Fruit fly (Drosophila melanogaster) whole organism, embryonic: ENCODE results near the gene acj6.

Experiments
- Ada2b ChIP-seq: fragments of 200-800 bp; sonication (Bioruptor generic); IDR thresholded peaks from 2 replicates; pipeline ENCODE4 v1.3.6; 2022; ENCODE audit warnings: missing biosample characterization, missing genetic modification characterization
- Aef1 ChIP-seq: fragments of 200-800 bp; sonication (Bioruptor generic); IDR thresholded peaks from 3 replicates; pipeline ENCODE4 v1.3.6; 2022; ENCODE audit warnings: missing biosample characterization, missing genetic modification characterization
- B-H2 ChIP-seq: fragments of 200-800 bp; sonication (Bioruptor generic); optimal IDR thresholded peaks from 2 replicates; lab custom pipeline; 2018; ENCODE audit warnings: missing biosample characterization, mild to moderate bottlenecking, missing genetic modification characterization
- BEAF-32 ChIP-seq: fragments of 200-800 bp; sonication (Bioruptor generic); optimal IDR thresholded peaks from 3 replicates; lab custom pipeline; 2017; ENCODE audit warnings: missing biosample characterization, missing genetic modification characterization, mild to moderate bottlenecking, moderate library complexity, missing genetic modification reagents
- Blimp-1 ChIP-seq: fragments of 200-800 bp; sonication (Bioruptor generic); optimal IDR thresholded peaks from 3 replicates; lab custom pipeline; 2018; ENCODE audit warnings: missing biosample characterization, missing genetic modification characterization, mild to moderate bottlenecking, moderate library complexity, missing genetic modification reagents
- C15 ChIP-seq: fragments of 200-800 bp; sonication (Bioruptor generic); IDR thresholded peaks from 3 replicates; pipeline ENCODE4 v1.3.6; 2022; ENCODE audit warnings: missing biosample characterization, missing genetic modification characterization
- CG11695 ChIP-seq: fragments of 200-800 bp; sonication (Bioruptor generic); IDR thresholded peaks from 3 replicates; pipeline ENCODE4 v1.3.6; 2022; ENCODE audit warnings: missing biosample characterization, missing genetic modification characterization
- CG12391 ChIP-seq: fragments of 200-800 bp; sonication (Bioruptor generic); optimal IDR thresholded peaks from 3 replicates; lab custom pipeline; 2018; ENCODE audit warnings: missing biosample characterization, mild to moderate bottlenecking, missing genetic modification characterization, moderate library complexity
- CG13287 ChIP-seq: fragments of 200-800 bp; sonication (Bioruptor generic); IDR thresholded peaks from 2 replicates; pipeline ENCODE4 v1.3.6; 2022; ENCODE audit warnings: missing biosample characterization, missing genetic modification characterization; ENCODE audit not compliant: partially characterized antibody
- CG14014 ChIP-seq: fragments of 200-800 bp; sonication (Bioruptor generic); IDR thresholded peaks from 2 replicates; pipeline ENCODE4 v1.3.6; 2022; ENCODE audit warnings: missing biosample characterization, missing genetic modification characterization
- CG17359 ChIP-seq: fragments of 200-800 bp; sonication (Bioruptor generic); optimal IDR thresholded peaks from 3 replicates; lab custom pipeline; 2018; ENCODE audit warnings: missing biosample characterization, mild to moderate bottlenecking, missing genetic modification characterization, moderate library complexity
- CG17612 ChIP-seq: fragments of 200-800 bp; sonication (Bioruptor generic); IDR thresholded peaks from 2 replicates; pipeline ENCODE4 v1.3.6; 2022; ENCODE audit warnings: missing biosample characterization, missing genetic modification characterization
- CG17802 ChIP-seq: fragments of 200-800 bp; sonication (Bioruptor generic); optimal IDR thresholded peaks from 2 replicates; lab custom pipeline; 2018; ENCODE audit warnings: missing biosample characterization, mild to moderate bottlenecking, missing genetic modification characterization, moderate library complexity
- CG2712 ChIP-seq: fragments of 200-800 bp; optimal IDR thresholded peaks from 3 replicates; lab custom pipeline; 2019; ENCODE audit warnings: missing biosample characterization, mild to moderate bottlenecking, missing genetic modification characterization, moderate library complexity
- CG3065 ChIP-seq: fragments of 200-800 bp; sonication (Bioruptor generic); optimal IDR thresholded peaks from 2 replicates; lab custom pipeline; 2016; ENCODE audit warnings: missing biosample characterization, missing genetic modification characterization
- CG31441 ChIP-seq: fragments of 200-800 bp; sonication (Bioruptor generic); IDR thresholded peaks from 2 replicates; pipeline ENCODE4 v1.3.6; 2022; ENCODE audit warnings: missing biosample characterization, missing genetic modification characterization
- CG6689 ChIP-seq: fragments of 200-800 bp; sonication (Bioruptor generic); IDR thresholded peaks from 2 replicates; pipeline ENCODE4 v1.3.6; 2022; ENCODE audit warnings: missing biosample characterization, missing genetic modification characterization
- CG7786 ChIP-seq: fragments of 200-800 bp; sonication (Bioruptor generic); optimal IDR thresholded peaks from 2 replicates; lab custom pipeline; 2016; ENCODE audit warnings: missing biosample characterization, missing genetic modification characterization
- CG7839 ChIP-seq: fragments of 200-800 bp; sonication (Bioruptor generic); optimal IDR thresholded peaks from 3 replicates; lab custom pipeline; 2018; ENCODE audit warnings: missing biosample characterization, mild to moderate bottlenecking, missing genetic modification characterization, moderate library complexity
- CG8388 ChIP-seq: fragments of 200-800 bp; sonication (Bioruptor generic); optimal IDR thresholded peaks from 2 replicates; lab custom pipeline; 2019; ENCODE audit warnings: missing biosample characterization, mild to moderate bottlenecking, missing genetic modification characterization, moderate library complexity
- CG9215 ChIP-seq: fragments of 200-800 bp; sonication (Bioruptor generic); IDR thresholded peaks from 2 replicates; pipeline ENCODE4 v1.3.6; 2022; ENCODE audit warnings: missing biosample characterization, missing genetic modification characterization
- CkIIα-i1 ChIP-seq: fragments of 200-800 bp; sonication (Bioruptor generic); IDR thresholded peaks from 2 replicates; pipeline ENCODE4 v1.3.6; 2022; ENCODE audit warnings: missing biosample characterization, missing genetic modification characterization
- CoRest ChIP-seq: fragments of 200-800 bp; sonication (Bioruptor generic); optimal IDR thresholded peaks from 3 replicates; lab custom pipeline; 2018; ENCODE audit warnings: missing biosample characterization, mild to moderate bottlenecking, missing genetic modification characterization, moderate library complexity
- Hr51 ChIP-seq, 2 experiments: fragments of 200-800 bp; sonication (Bioruptor generic); optimal IDR thresholded peaks; 2 replicates in 1 of 2; 3 replicates in 1 of 2; lab custom pipeline; 2016 to 2018; ENCODE audit warnings: missing biosample characterization in 2 of 2, missing genetic modification characterization in 2 of 2, mild to moderate bottlenecking in 1 of 2, moderate library complexity in 1 of 2
- NC2β ChIP-seq: fragments of 200-800 bp; sonication (Bioruptor generic); optimal IDR thresholded peaks from 2 replicates; lab custom pipeline; 2016; ENCODE audit warnings: missing biosample characterization, missing genetic modification characterization
- Ptx1 ChIP-seq: fragments of 200-800 bp; sonication (Bioruptor generic); IDR thresholded peaks from 2 replicates; pipeline ENCODE4 v1.3.6; 2022; ENCODE audit warnings: missing biosample characterization, missing genetic modification characterization
- Sox102F ChIP-seq: fragments of 200-800 bp; sonication (Bioruptor generic); optimal IDR thresholded peaks from 2 replicates; lab custom pipeline; 2018; ENCODE audit warnings: missing biosample characterization, mild to moderate bottlenecking, missing genetic modification characterization, moderate library complexity
- Usf ChIP-seq: fragments of 200-800 bp; sonication (Bioruptor generic); optimal IDR thresholded peaks from 2 replicates; lab custom pipeline; 2017; ENCODE audit warnings: missing genotype, missing biosample characterization, missing genetic modification characterization
- Xbp1 ChIP-seq: fragments of 200-800 bp; sonication (Bioruptor generic); optimal IDR thresholded peaks from 3 replicates; lab custom pipeline; 2016; ENCODE audit warnings: missing biosample characterization, mild to moderate bottlenecking, missing genetic modification characterization
- Xrp1 ChIP-seq: fragments of 200-800 bp; sonication (Bioruptor generic); IDR thresholded peaks from 2 replicates; pipeline ENCODE4 v1.3.6; 2022; ENCODE audit warnings: missing biosample characterization, missing genetic modification characterization
- cato ChIP-seq: fragments of 200-800 bp; sonication (Bioruptor generic); optimal IDR thresholded peaks from 2 replicates; lab custom pipeline; 2016; ENCODE audit warnings: missing biosample characterization, missing genetic modification characterization, borderline replicate concordance
- crol ChIP-seq: fragments of 200-800 bp; sonication (Bioruptor generic); IDR thresholded peaks from 2 replicates; pipeline ENCODE4 v1.3.6; 2022; ENCODE audit warnings: missing biosample characterization, missing genetic modification characterization
- dmrt99B ChIP-seq: fragments of 200-800 bp; sonication (Bioruptor generic); optimal IDR thresholded peaks from 2 replicates; lab custom pipeline; 2018; ENCODE audit warnings: missing biosample characterization, mild to moderate bottlenecking, missing genetic modification characterization, moderate library complexity
- dysf ChIP-seq: fragments of 200-800 bp; sonication (Bioruptor generic); IDR thresholded peaks from 3 replicates; pipeline ENCODE4 v1.3.6; 2022; ENCODE audit warnings: missing biosample characterization, missing genetic modification characterization
- grau ChIP-seq: fragments of 200-800 bp; optimal IDR thresholded peaks from 3 replicates; lab custom pipeline; 2019; ENCODE audit warnings: missing biosample characterization, mild to moderate bottlenecking, missing genetic modification characterization, moderate library complexity
- hkb ChIP-seq, 2 experiments: fragments of 200-800 bp in 1 of 2; fragments of >200 bp in 1 of 2; sonication (Bioruptor generic) in 1 of 2; IDR thresholded peaks in 1 of 2; optimal IDR thresholded peaks in 1 of 2; 2 replicates each; pipeline versions ENCODE4 v1.3.6 to Lab custom; 2017 to 2022; ENCODE audit warnings: missing biosample characterization in 1 of 2, missing genetic modification characterization in 1 of 2
- klu ChIP-seq: fragments of 200-800 bp; sonication (Bioruptor generic); IDR thresholded peaks from 2 replicates; pipeline ENCODE4 v1.3.6; 2022; ENCODE audit warnings: missing biosample characterization, missing genetic modification characterization
- lab ChIP-seq: fragments of 200-800 bp; sonication (Bioruptor generic); optimal IDR thresholded peaks from 3 replicates; lab custom pipeline; 2017; ENCODE audit warnings: missing biosample characterization, missing genetic modification characterization, mild to moderate bottlenecking, moderate library complexity, missing genetic modification reagents
- nmo ChIP-seq: fragments of 200-800 bp; sonication (Bioruptor generic); optimal IDR thresholded peaks from 2 replicates; lab custom pipeline; 2018; ENCODE audit warnings: missing biosample characterization, mild to moderate bottlenecking, missing genetic modification characterization, moderate library complexity
- oc ChIP-seq: fragments of 200-800 bp; sonication (Bioruptor generic); optimal IDR thresholded peaks from 2 replicates; lab custom pipeline; 2018; ENCODE audit warnings: missing biosample characterization, mild to moderate bottlenecking, missing genetic modification characterization, moderate library complexity
- pb ChIP-seq: fragments of 200-800 bp; sonication (Bioruptor generic); optimal IDR thresholded peaks from 3 replicates; lab custom pipeline; 2016; ENCODE audit warnings: missing biosample characterization, missing genetic modification characterization
- repo ChIP-seq: fragments of 200-800 bp; sonication (Bioruptor generic); optimal IDR thresholded peaks from 2 replicates; lab custom pipeline; 2016; ENCODE audit warnings: missing biosample characterization, missing genetic modification characterization
- row ChIP-seq: fragments of 200-800 bp; sonication (Bioruptor generic); IDR thresholded peaks from 3 replicates; pipeline ENCODE4 v1.3.6; 2022; ENCODE audit warnings: missing biosample characterization, missing genetic modification characterization
- schlank ChIP-seq: fragments of 200-800 bp; sonication (Bioruptor generic); optimal IDR thresholded peaks from 2 replicates; lab custom pipeline; 2018; ENCODE audit warnings: missing biosample characterization, mild to moderate bottlenecking, missing genetic modification characterization
- sens-2 ChIP-seq: fragments of 200-800 bp; sonication (Bioruptor generic); IDR thresholded peaks from 2 replicates; pipeline ENCODE4 v1.3.6; 2022; ENCODE audit warnings: missing biosample characterization, missing genetic modification characterization
- slbo ChIP-seq: fragments of 200-800 bp; sonication (Bioruptor generic); IDR thresholded peaks from 2 replicates; pipeline ENCODE4 v1.3.6; 2022; ENCODE audit warnings: missing biosample characterization, missing genetic modification characterization
- tap ChIP-seq: fragments of 200-800 bp; optimal IDR thresholded peaks from 3 replicates; lab custom pipeline; 2019; ENCODE audit warnings: missing biosample characterization, mild to moderate bottlenecking, missing genetic modification characterization, moderate library complexity
- twi ChIP-seq: fragments of 200-800 bp; optimal IDR thresholded peaks from 2 replicates; lab custom pipeline; 2019; ENCODE audit warnings: missing biosample characterization, mild to moderate bottlenecking, missing genetic modification characterization, moderate library complexity
- unpg ChIP-seq: fragments of 200-800 bp; sonication (Bioruptor generic); optimal IDR thresholded peaks from 3 replicates; lab custom pipeline; 2018; ENCODE audit warnings: missing biosample characterization, mild to moderate bottlenecking, missing genetic modification characterization, moderate library complexity
- z ChIP-seq: fragments of 200-800 bp; sonication (Bioruptor generic); IDR thresholded peaks from 3 replicates; pipeline ENCODE4 v1.3.6; 2022; ENCODE audit warnings: missing biosample characterization, missing genetic modification characterization

Gene acj6

DNA sequence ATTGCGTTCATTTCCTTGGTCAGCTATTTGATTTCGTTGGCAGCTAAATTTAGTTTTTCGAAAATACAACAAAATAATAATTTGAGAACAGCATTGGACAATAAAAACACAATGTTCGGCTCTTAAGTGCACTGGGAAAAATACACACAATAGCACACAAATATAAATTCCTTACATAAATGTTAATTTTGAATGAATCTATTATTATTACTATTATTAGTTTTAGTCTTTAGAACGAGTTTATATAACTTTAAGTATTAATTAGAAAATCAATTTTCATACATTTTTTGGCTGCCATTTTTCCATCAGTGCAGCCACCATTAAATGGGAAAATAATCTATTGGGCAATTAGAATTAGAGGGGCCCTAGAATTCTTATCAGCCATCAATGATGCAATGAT lies 68.9 kb downstream of the acj6 start (continued):
- TF ChIP-seq CG11695 (GFP tag; lab: Robert Waterston, UW): peak; percentile 46; the same call in 1 of the 3 replicates
- peak; percentile 12; the same call in 1 of the 2 replicates for TF ChIP-seq slbo (GFP tag; lab: Robert Waterston, UW)
- no peak for TF ChIP-seq z (GFP tag; lab: Robert Waterston, UW)
- TF ChIP-seq lab: peak; percentile 3
- TF ChIP-seq CG17612 (GFP tag; lab: Robert Waterston, UW): no peak
- TF ChIP-seq CoRest (tag; lab: Kevin White, UChicago): peak; percentile 24
- TF ChIP-seq C15 (GFP tag; lab: Robert Waterston, UW): no peak
- no peak for TF ChIP-seq CG14014 (GFP tag; lab: Robert Waterston, UW)
- TF ChIP-seq schlank (tag; lab: Kevin White, UChicago): no peak
- TF ChIP-seq CG8388 (GFP tag; lab: Kevin White, UChicago): peak; percentile 3
- peak; percentile 42; the same call in 2 of the 3 replicates for TF ChIP-seq dysf (GFP tag; lab: Robert Waterston, UW)
- TF ChIP-seq CG2712 (tag; lab: Kevin White, UChicago): peak; percentile 29
- no peak for TF ChIP-seq crol (GFP tag; lab: Robert Waterston, UW)
- peak; percentile 11 for TF ChIP-seq CG12391 (tag; lab: Kevin White, UChicago)
- peak; percentile 53 for TF ChIP-seq dmrt99B (tag; lab: Kevin White, UChicago)
- peak; percentile 61 for TF ChIP-seq row
- TF ChIP-seq Ptx1 (GFP tag; lab: Robert Waterston, UW): peak; percentile 43; the same call in 1 of the 2 replicates
- no peak for TF ChIP-seq CkIIα-i1 (GFP tag; lab: Robert Waterston, UW)
- TF ChIP-seq Hr51 (GFP tag; optimal IDR thresholded peaks at IDR 0.05; lab: Kevin White, UChicago): peak in 1 of 2 experiments; percentile 68
- TF ChIP-seq Xbp1: peak; percentile 17
- no peak for TF ChIP-seq B-H2 (GFP tag; lab: Kevin White, UChicago)
- TF ChIP-seq CG7786 (GFP tag; lab: Kevin White, UChicago): no peak
- peak; percentile 2 for TF ChIP-seq nmo
- TF ChIP-seq BEAF-32 (GFP tag; lab: Kevin White, UChicago): no peak
- TF ChIP-seq CG17359: peak; percentile 20
- TF ChIP-seq Blimp-1 (GFP tag; lab: Kevin White, UChicago): peak; percentile 24
- TF ChIP-seq Usf (GFP tag; lab: Kevin White, UChicago): no peak
- no peak for TF ChIP-seq CG17802 (tag; lab: Kevin White, UChicago)
- TF ChIP-seq unpg: peak; percentile 32
- TF ChIP-seq CG7839 (tag; lab: Kevin White, UChicago): peak; percentile 40
- no peak for TF ChIP-seq sens-2
- TF ChIP-seq tap (tag; lab: Kevin White, UChicago): peak; percentile 30
- peak; percentile 32; the same call in 1 of the 2 replicates for TF ChIP-seq Xrp1
- 0 out of 3 replicates have a peak, but pooled peaks have one; percentile 18 for TF ChIP-seq Aef1 (GFP tag; lab: Robert Waterston, UW)
- no peak for TF ChIP-seq NC2β (GFP tag; lab: Kevin White, UChicago)
- no peak for TF ChIP-seq repo (GFP tag; lab: Kevin White, UChicago)
- TF ChIP-seq CG9215: no peak
- TF ChIP-seq oc (tag; lab: Kevin White, UChicago): no peak
- 0 out of 2 replicates have a peak, but pooled peaks have one; percentile 13 for TF ChIP-seq CG6689 (GFP tag; lab: Robert Waterston, UW)
- TF ChIP-seq hkb (optimal IDR thresholded peaks at IDR 0.05; lab: Kevin White, UChicago): no peak
- peak; percentile 30; the same call in 1 of the 2 replicates for TF ChIP-seq hkb (GFP tag; IDR thresholded peaks at IDR 0.05; lab: Robert Waterston, UW)
- no peak for TF ChIP-seq CG3065 (GFP tag; lab: Kevin White, UChicago)
- TF ChIP-seq Ada2b (GFP tag; lab: Robert Waterston, UW): peak; percentile 42; the same call in 1 of the 2 replicates
- TF ChIP-seq cato (GFP tag; lab: Kevin White, UChicago): no peak
- TF ChIP-seq Sox102F (GFP tag; lab: Kevin White, UChicago): peak; percentile 54
- no peak for TF ChIP-seq pb
- TF ChIP-seq grau (tag; lab: Kevin White, UChicago): peak; percentile 39
- no peak for TF ChIP-seq CG13287 (GFP tag; lab: Robert Waterston, UW)
- no peak for TF ChIP-seq klu (GFP tag; lab: Robert Waterston, UW)
- peak; percentile 36 for TF ChIP-seq CG31441 (GFP tag; lab: Robert Waterston, UW)
- TF ChIP-seq twi (tag; lab: Kevin White, UChicago): no peak
